Fruit fly (Drosophila melanogaster): ENCODE results near the gene JhI-21.

JhI-21 gene

dm6 chr2L:12081118-12081665, 25.4 kb upstream of the JhI-21 start:
- TF ChIP-seq Smox (GFP tag; optimal IDR thresholded peaks at IDR 0.05) (no peak), spab (GFP tag; optimal IDR thresholded peaks at IDR 0.05) (no peak), Eip75B (GFP tag; optimal IDR thresholded peaks at IDR 0.05) (no peak), CG4318 (GFP tag; optimal IDR thresholded peaks at IDR 0.05) (no peak), vri (GFP tag; optimal IDR thresholded peaks at IDR 0.05) (no peak), CG6854 (GFP tag; optimal IDR thresholded peaks at IDR 0.05) (no peak), CG11294 (GFP tag; IDR thresholded peaks at IDR 0.05) (no peak), CG3919 (GFP tag; optimal IDR thresholded peaks at IDR 0.05) (no peak), Met (GFP tag; optimal IDR thresholded peaks at IDR 0.05) (no peak), dac (GFP tag; optimal IDR thresholded peaks at IDR 0.05) (no peak), CG3032 (tag; optimal IDR thresholded peaks at IDR 0.05) (no peak), net (GFP tag; optimal IDR thresholded peaks at IDR 0.05) (no peak), Hr38 (GFP tag; optimal IDR thresholded peaks at IDR 0.05) (no peak), cyc (GFP tag; optimal IDR thresholded peaks at IDR 0.05) (no peak)

dm6 chr2L:12079827-12080381, 24.1 kb upstream of the JhI-21 start:
- TF ChIP-seq topi (GFP tag; optimal IDR thresholded peaks at IDR 0.05) (no peak), esn (GFP tag; optimal IDR thresholded peaks at IDR 0.05) (no peak), Sox14 (GFP tag; optimal IDR thresholded peaks at IDR 0.05) (no peak), CG8632 (GFP tag; optimal IDR thresholded peaks at IDR 0.05) (no peak), salr (GFP tag; optimal IDR thresholded peaks at IDR 0.05) (no peak), spab (GFP tag; optimal IDR thresholded peaks at IDR 0.05) (no peak), dac (GFP tag; optimal IDR thresholded peaks at IDR 0.05) (no peak), acj6 (GFP tag; optimal IDR thresholded peaks at IDR 0.05) (no peak), CG7368 (GFP tag; optimal IDR thresholded peaks at IDR 0.05) (no peak)

dm6 chr2L:12078695-12079094, 22.9 kb upstream of the JhI-21 start:
- no peak for TF ChIP-seq CG32006 (GFP tag; optimal IDR thresholded peaks at IDR 0.05)
- peak; percentile 61 for TF ChIP-seq svp (GFP tag)

dm6 chr2L:12078123-12078658, 22.3 kb upstream of the JhI-21 start:
- peak; percentile 1 to 30 for TF ChIP-seq ss (GFP tag; optimal IDR thresholded peaks at IDR 0.05)
- no peak for TF ChIP-seq spab (GFP tag; optimal IDR thresholded peaks at IDR 0.05)

dm6 chr2L:12075850-12076249, 20.0 kb upstream of the JhI-21 start, which contains the start of gene CG14947:
CG14947 (plus strand) TSS chr2L:12076100.
- TF ChIP-seq fkh (GFP tag; optimal IDR thresholded peaks at IDR 0.05) (no peak), lz (GFP tag; optimal IDR thresholded peaks at IDR 0.05) (peak; percentile 5), Eip78C (GFP tag) (peak; percentile 75), Ets21C (GFP tag; optimal IDR thresholded peaks at IDR 0.05) (no peak), CG15336 (GFP tag; IDR thresholded peaks at IDR 0.05) (peak; percentile 51), CG8632 (GFP tag; optimal IDR thresholded peaks at IDR 0.05) (peak; percentile 20), Hr38 (GFP tag; optimal IDR thresholded peaks at IDR 0.05) (no peak), fd59A (GFP tag; optimal IDR thresholded peaks at IDR 0.05) (no peak), CG32006 (GFP tag; optimal IDR thresholded peaks at IDR 0.05) (peak; percentile 37), CG34406 (GFP tag; optimal IDR thresholded peaks at IDR 0.05) (peak; percentile 4), CG16779 (tag; optimal IDR thresholded peaks at IDR 0.05) (no peak), CG11902 (GFP tag; optimal IDR thresholded peaks at IDR 0.05) (no peak), CG6276 (GFP tag; optimal IDR thresholded peaks at IDR 0.05) (no peak), Hr39 (GFP tag; optimal IDR thresholded peaks at IDR 0.05) (peak; percentile 22), CG11762 (GFP tag; optimal IDR thresholded peaks at IDR 0.05; ENCODE audit: insufficient read depth) (no peak), vri (GFP tag; optimal IDR thresholded peaks at IDR 0.05) (no peak), CG6808 (GFP tag; optimal IDR thresholded peaks at IDR 0.05) (peak; percentile 23), CG10631 (GFP tag; optimal IDR thresholded peaks at IDR 0.05) (no peak), Sox14 (GFP tag; optimal IDR thresholded peaks at IDR 0.05) (no peak), CG8319 (GFP tag; optimal IDR thresholded peaks at IDR 0.05) (no peak), pdm3 (GFP tag; optimal IDR thresholded peaks at IDR 0.05) (peak; percentile 41), CG9139 (GFP tag; optimal IDR thresholded peaks at IDR 0.05) (peak; percentile 20), Hr4 (GFP tag; optimal IDR thresholded peaks at IDR 0.05) (peak; percentile 47), CG3919 (GFP tag; optimal IDR thresholded peaks at IDR 0.05) (peak; percentile 2), dsx (GFP tag; optimal IDR thresholded peaks at IDR 0.05; ENCODE audit: poor library complexity, severe bottlenecking) (no peak), svp (GFP tag) (no peak), CG7368 (GFP tag; optimal IDR thresholded peaks at IDR 0.05) (no peak)
